Worm (Caenorhabditis elegans) whole organism, L1 larva: ENCODE data around the gene lgc-38.

Experiments used
- C04F5.9 ChIP-seq: sonication (generic microtip); optimal IDR thresholded peaks from 2 replicates; lab custom pipeline; 2016; ENCODE audit warnings: missing genetic modification characterization, missing compliant biosample characterization
- C16A3.4 ChIP-seq: fragments of 150-350 bp; optimal IDR thresholded peaks from 2 replicates; lab custom pipeline; 2014; ENCODE audit warnings: missing biosample characterization, missing genetic modification characterization
- F16B12.6 ChIP-seq: fragments of 150-350 bp; optimal IDR thresholded peaks from 2 replicates; lab custom pipeline; 2014; ENCODE audit warnings: missing biosample characterization, missing genetic modification characterization
- aly-2 ChIP-seq: fragments of 150-350 bp; optimal IDR thresholded peaks from 2 replicates; lab custom pipeline; 2014; ENCODE audit warnings: missing biosample characterization, missing genetic modification characterization
- ama-1 ChIP-seq: fragments of 150-350 bp; optimal IDR thresholded peaks from 2 replicates; lab custom pipeline; 2014
- blmp-1 ChIP-seq: fragments of 150-350 bp; optimal IDR thresholded peaks from 2 replicates; lab custom pipeline; 2014; ENCODE audit warnings: missing biosample characterization, missing genetic modification characterization
- ceh-63 ChIP-seq: fragments of 200-800 bp; sonication (Bioruptor generic); optimal IDR thresholded peaks from 2 replicates; lab custom pipeline; 2018; ENCODE audit warnings: mild to moderate bottlenecking, missing genetic modification characterization, missing compliant biosample characterization
- ceh-8 ChIP-seq: fragments of 200-800 bp; sonication (Bioruptor generic); optimal IDR thresholded peaks from 2 replicates; lab custom pipeline; 2018; ENCODE audit warnings: mild to moderate bottlenecking, missing genetic modification characterization, moderate library complexity, missing compliant biosample characterization
- ceh-82 ChIP-seq, 3 experiments: fragments of 150-350 bp in 1 of 3; sonication (generic microtip) in 2 of 3; optimal IDR thresholded peaks; 2 replicates each; lab custom pipeline; 2014 to 2017; ENCODE audit warnings: missing biosample characterization in 3 of 3, missing genetic modification characterization in 3 of 3
- dpl-1 ChIP-seq, 3 experiments: fragments of 150-350 bp in 2 of 3; sonication (generic microtip) in 1 of 3; optimal IDR thresholded peaks; 2 replicates each; lab custom pipeline; 2014 to 2017; ENCODE audit warnings: missing biosample characterization in 3 of 3, missing genetic modification characterization in 3 of 3, missing genetic modification reagents in 3 of 3
- dsc-1 ChIP-seq: sonication (generic microtip); optimal IDR thresholded peaks from 2 replicates; lab custom pipeline; 2016; ENCODE audit warnings: mild to moderate bottlenecking, missing genetic modification characterization, missing compliant biosample characterization
- efl-1 ChIP-seq, 4 experiments: fragments of 150-350 bp; optimal IDR thresholded peaks in 3 of 4; peaks in 1 of 4; 1 replicate in 1 of 4; 2 replicates in 3 of 4; lab custom pipeline; 2014; ENCODE audit warnings: missing biosample characterization in 2 of 4, missing genetic modification characterization in 2 of 4, missing genetic modification reagents in 2 of 4
- efl-3 ChIP-seq: fragments of 200-800 bp; sonication (Bioruptor generic); optimal IDR thresholded peaks from 2 replicates; lab custom pipeline; 2018; ENCODE audit warnings: mild to moderate bottlenecking, missing genetic modification characterization, missing compliant biosample characterization
- egl-27 ChIP-seq, 2 experiments: fragments of 150-350 bp in 1 of 2; sonication (generic microtip); optimal IDR thresholded peaks; 3 replicates each; lab custom pipeline; 2017 to 2018; ENCODE audit warnings: missing biosample characterization in 2 of 2, missing genetic modification characterization in 2 of 2, missing genetic modification reagents in 2 of 2
- elt-2 ChIP-seq: sonication (generic microtip); optimal IDR thresholded peaks from 2 replicates; lab custom pipeline; 2016; ENCODE audit warnings: missing genetic modification characterization, mild to moderate bottlenecking, inconsistent platforms, missing compliant biosample characterization, missing genetic modification reagents
- ets-5 ChIP-seq: fragments of 200-800 bp; sonication (Bioruptor generic); IDR thresholded peaks from 2 replicates; pipeline ENCODE4 v1.3.6; 2022; ENCODE audit warnings: missing genetic modification characterization, missing compliant biosample characterization
- fkh-10 ChIP-seq: sonication (generic microtip); optimal IDR thresholded peaks from 2 replicates; lab custom pipeline; 2017; ENCODE audit warnings: missing biosample characterization, missing genetic modification reagents, missing genetic modification characterization
- fkh-8 ChIP-seq: sonication (generic microtip); optimal IDR thresholded peaks from 2 replicates; lab custom pipeline; 2016; ENCODE audit warnings: mild to moderate bottlenecking, missing genetic modification characterization, missing compliant biosample characterization
- hlh-17 ChIP-seq: fragments of 200-800 bp; sonication (Bioruptor generic); optimal IDR thresholded peaks from 2 replicates; lab custom pipeline; 2018; ENCODE audit warnings: missing genetic modification characterization, mild to moderate bottlenecking, missing compliant biosample characterization, moderate library complexity, borderline replicate concordance
- irx-1 ChIP-seq: sonication (generic microtip); optimal IDR thresholded peaks from 2 replicates; lab custom pipeline; 2016; ENCODE audit warnings: missing genetic modification characterization, missing compliant biosample characterization
- lin-14 ChIP-seq: fragments of 200-800 bp; sonication (Bioruptor generic); optimal IDR thresholded peaks from 2 replicates; lab custom pipeline; 2018; ENCODE audit warnings: mild to moderate bottlenecking, missing genetic modification characterization, moderate library complexity, missing compliant biosample characterization
- lin-15B ChIP-seq: fragments of 150-350 bp; sonication (generic microtip); optimal IDR thresholded peaks from 3 replicates; lab custom pipeline; 2014; ENCODE audit warnings: missing biosample characterization, missing genetic modification characterization
- lin-35 ChIP-seq, 2 experiments: fragments of 150-350 bp; optimal IDR thresholded peaks; 2 replicates each; lab custom pipeline; 2014; ENCODE audit warnings: missing biosample characterization in 2 of 2, missing genetic modification characterization in 2 of 2, missing genetic modification reagents in 2 of 2
- lsy-2 ChIP-seq, 2 experiments: fragments of 150-350 bp; optimal IDR thresholded peaks; 2 replicates each; lab custom pipeline; 2014; ENCODE audit warnings: missing biosample characterization in 2 of 2, missing genetic modification characterization in 2 of 2
- mdl-1 ChIP-seq, 2 experiments: fragments of 150-350 bp; optimal IDR thresholded peaks; 2 replicates each; lab custom pipeline; 2014 to 2017; ENCODE audit warnings: missing biosample characterization in 2 of 2, missing genetic modification characterization in 2 of 2, inconsistent platforms in 1 of 2
- mef-2 ChIP-seq: fragments of 150-350 bp; optimal IDR thresholded peaks from 2 replicates; lab custom pipeline; 2014; ENCODE audit warnings: missing biosample characterization, missing genetic modification characterization
- mep-1 ChIP-seq: fragments of 150-350 bp; optimal IDR thresholded peaks from 2 replicates; lab custom pipeline; 2014; ENCODE audit warnings: missing biosample characterization, missing genetic modification characterization
- nhr-11 ChIP-seq: fragments of 150-350 bp; optimal IDR thresholded peaks from 2 replicates; lab custom pipeline; 2014; ENCODE audit warnings: missing biosample characterization, missing genetic modification characterization
- nhr-12 ChIP-seq: sonication (generic microtip); optimal IDR thresholded peaks from 2 replicates; lab custom pipeline; 2017; ENCODE audit warnings: missing biosample characterization, missing genetic modification characterization
- nhr-19 ChIP-seq: fragments of 200-800 bp; sonication (Bioruptor generic); conservative IDR thresholded peaks from 2 replicates; pipeline ENCODE4 v1.3.6; 2022; ENCODE audit warnings: missing genetic modification characterization, missing compliant biosample characterization
- nhr-20 ChIP-seq: sonication (generic microtip); optimal IDR thresholded peaks from 2 replicates; lab custom pipeline; 2016; ENCODE audit warnings: mild to moderate bottlenecking, missing genetic modification characterization, missing compliant biosample characterization
- nhr-28 ChIP-seq: fragments of 150-350 bp; optimal IDR thresholded peaks from 2 replicates; lab custom pipeline; 2014; ENCODE audit warnings: missing biosample characterization, missing genetic modification characterization
- nhr-47 ChIP-seq: sonication (generic microtip); optimal IDR thresholded peaks from 2 replicates; lab custom pipeline; 2016; ENCODE audit warnings: mild to moderate bottlenecking, missing genetic modification characterization, moderate library complexity, missing compliant biosample characterization
- nhr-71 ChIP-seq: sonication (generic microtip); optimal IDR thresholded peaks from 2 replicates; lab custom pipeline; 2016; ENCODE audit warnings: mild to moderate bottlenecking, missing genetic modification characterization, moderate library complexity, missing compliant biosample characterization
- nhr-76 ChIP-seq: sonication (generic microtip); optimal IDR thresholded peaks from 2 replicates; lab custom pipeline; 2017; ENCODE audit warnings: missing biosample characterization, missing genetic modification characterization
- nhr-84 ChIP-seq: sonication (generic microtip); optimal IDR thresholded peaks from 2 replicates; lab custom pipeline; 2017; ENCODE audit warnings: missing biosample characterization, missing genetic modification characterization
- nhr-90 ChIP-seq: sonication (generic microtip); optimal IDR thresholded peaks from 2 replicates; lab custom pipeline; 2016; ENCODE audit warnings: mild to moderate bottlenecking, missing genetic modification characterization, missing compliant biosample characterization; ENCODE audit not compliant: poor library complexity
- rnt-1 ChIP-seq: sonication (generic microtip); optimal IDR thresholded peaks from 2 replicates; lab custom pipeline; 2016; ENCODE audit warnings: mild to moderate bottlenecking, missing genetic modification characterization, moderate library complexity, missing compliant biosample characterization
- skn-1 ChIP-seq: fragments of 150-350 bp; optimal IDR thresholded peaks from 2 replicates; lab custom pipeline; 2014; ENCODE audit warnings: missing biosample characterization, missing genetic modification characterization
- snu-23 ChIP-seq: sonication (generic microtip); optimal IDR thresholded peaks from 2 replicates; lab custom pipeline; 2016; ENCODE audit warnings: missing genetic modification characterization, missing compliant biosample characterization
- sox-4 ChIP-seq: sonication (generic microtip); optimal IDR thresholded peaks from 2 replicates; lab custom pipeline; 2016; ENCODE audit warnings: missing genetic modification characterization, missing compliant biosample characterization
- unc-62 ChIP-seq: fragments of 150-350 bp; optimal IDR thresholded peaks from 2 replicates; lab custom pipeline; 2014; ENCODE audit warnings: missing biosample characterization, missing genetic modification reagents, missing genetic modification characterization
- unc-86 ChIP-seq: sonication (generic microtip); optimal IDR thresholded peaks from 2 replicates; lab custom pipeline; 2016; ENCODE audit warnings: missing genetic modification characterization, missing compliant biosample characterization
- vab-15 ChIP-seq: sonication (generic microtip); optimal IDR thresholded peaks from 2 replicates; lab custom pipeline; 2017; ENCODE audit warnings: missing genotype, mild to moderate bottlenecking, missing genetic modification characterization, missing compliant biosample characterization
- zip-4 ChIP-seq: fragments of 200-800 bp; sonication (Bioruptor generic); optimal IDR thresholded peaks from 2 replicates; lab custom pipeline; 2018; ENCODE audit warnings: mild to moderate bottlenecking, missing genetic modification characterization, moderate library complexity, missing compliant biosample characterization

lgc-38 gene

ce11 chrIII:7013764-7014163, 4.8 kb downstream of the lgc-38 start:
- no peak for TF ChIP-seq dsc-1 (tag; lab: Kevin White, UChicago)
- TF ChIP-seq lsy-2 (tag; optimal IDR thresholded peaks at IDR 0.05; lab: Kevin White, UChicago) = no peak
- no peak for TF ChIP-seq vab-15
- TF ChIP-seq nhr-90 (tag; lab: Kevin White, UChicago) = no peak
- TF ChIP-seq lin-15B (tag; lab: Kevin White, UChicago) = no peak
- no peak for TF ChIP-seq C16A3.4
- no peak for TF ChIP-seq ets-5 (GFP tag; lab: Robert Waterston, UW)
- no peak for TF ChIP-seq efl-3 (GFP tag; lab: Kevin White, UChicago)
- TF ChIP-seq sox-4 (tag; lab: Kevin White, UChicago) = no peak
- TF ChIP-seq nhr-76 (tag; lab: Kevin White, UChicago) = no peak
- no peak for TF ChIP-seq egl-27 (tag; optimal IDR thresholded peaks at IDR 0.05; lab: Kevin White, UChicago)

- no peak for TF ChIP-seq ceh-82 (tag; optimal IDR thresholded peaks at IDR 0.05; lab: Kevin White, UChicago)
- TF ChIP-seq nhr-71 = no peak
- TF ChIP-seq unc-62 = no peak
- no peak for TF ChIP-seq dpl-1 (GFP tag; optimal IDR thresholded peaks at IDR 0.05; lab: Kevin White, UChicago)
- no peak for TF ChIP-seq zip-4 (GFP tag; lab: Kevin White, UChicago)
- no peak for TF ChIP-seq mdl-1 (tag; optimal IDR thresholded peaks at IDR 0.05; lab: Kevin White, UChicago)
- TF ChIP-seq nhr-12 (tag; lab: Kevin White, UChicago) = no peak
- no peak for TF ChIP-seq nhr-84 (tag; lab: Kevin White, UChicago)
- TF ChIP-seq nhr-11 (tag; lab: Kevin White, UChicago) = no peak
- no peak for TF ChIP-seq ets-5 (GFP tag; lab: Robert Waterston, UW)
- no peak for TF ChIP-seq ceh-63 (GFP tag; lab: Kevin White, UChicago)
- no peak for TF ChIP-seq rnt-1 (tag; lab: Kevin White, UChicago)
- TF ChIP-seq mep-1 = no peak
- TF ChIP-seq, all 84 proteins: peak for 0
These were observed 10.8 kb downstream of the lgc-38 start for ce11 chrIII:7019724-7020123.

- no peak for TF ChIP-seq ceh-8 (GFP tag; lab: Kevin White, UChicago)
- TF ChIP-seq irx-1 (tag; lab: Kevin White, UChicago) = no peak
- no peak for TF ChIP-seq fkh-8
- no peak for TF ChIP-seq ama-1 (lab: Kevin White, UChicago)
- no peak for TF ChIP-seq lsy-2 (tag; optimal IDR thresholded peaks at IDR 0.05; lab: Kevin White, UChicago)
- TF ChIP-seq egl-27 (tag; optimal IDR thresholded peaks at IDR 0.05; lab: Kevin White, UChicago) = no peak
- TF ChIP-seq mdl-1 (tag; optimal IDR thresholded peaks at IDR 0.05; lab: Kevin White, UChicago) = no peak
- no peak for TF ChIP-seq F16B12.6 (tag; lab: Kevin White, UChicago)
- no peak for TF ChIP-seq nhr-28 (tag; lab: Kevin White, UChicago)
- TF ChIP-seq mef-2 (tag; lab: Kevin White, UChicago) = no peak
- no peak for TF ChIP-seq aly-2 (tag; lab: Kevin White, UChicago)
- TF ChIP-seq lin-14 (GFP tag; lab: Kevin White, UChicago) = no peak
- no peak for TF ChIP-seq blmp-1 (tag; lab: Kevin White, UChicago)
- TF ChIP-seq nhr-90 (tag; lab: Kevin White, UChicago) = no peak
- TF ChIP-seq nhr-84 (tag; lab: Kevin White, UChicago) = no peak
- no peak for TF ChIP-seq skn-1 (tag; lab: Kevin White, UChicago)
These were observed 11.6 kb downstream of the lgc-38 start, which contains the start of gene col-8 for ce11 chrIII:7020500-7020899. TSS of gene col-8 (minus strand) at chrIII:7020600.

- no peak for TF ChIP-seq elt-2 (tag; lab: Kevin White, UChicago)
- peak; percentile 31 for TF ChIP-seq C04F5.9 (tag; lab: Kevin White, UChicago)
- peak; percentile 52 for TF ChIP-seq rnt-1 (tag; lab: Kevin White, UChicago)
- no peak for TF ChIP-seq hlh-17 (GFP tag; lab: Kevin White, UChicago)
- TF ChIP-seq efl-1 (optimal IDR thresholded peaks at IDR 0.05; lab: Kevin White, UChicago) = peak; percentile 77 to 79
- TF ChIP-seq efl-1 (GFP tag; optimal IDR thresholded peaks at IDR 0.05 in 1 of 2; lab: Kevin White, UChicago) = peak; percentile 74 to 96
- peak; percentile 75 for TF ChIP-seq lin-15B (tag; lab: Kevin White, UChicago)
- peak; percentile 66 for TF ChIP-seq nhr-47 (tag; lab: Kevin White, UChicago)
- peak; percentile 22 for TF ChIP-seq fkh-10 (GFP tag; lab: Kevin White, UChicago)
- TF ChIP-seq ceh-82 (tag; optimal IDR thresholded peaks at IDR 0.05; lab: Kevin White, UChicago) = peak in 2 of 3 experiments; percentile 25 to 62
- peak; percentile 55 for TF ChIP-seq nhr-20
- peak; percentile 42 for TF ChIP-seq fkh-8
- TF ChIP-seq nhr-19 = peak; percentile 47
- peak; percentile 55 for TF ChIP-seq C16A3.4
- peak; percentile 35 for TF ChIP-seq unc-86 (tag; lab: Kevin White, UChicago)
- peak; percentile 69 for TF ChIP-seq nhr-71
- TF ChIP-seq mep-1 = peak; percentile 61
- peak; percentile 70 to 77 for TF ChIP-seq lin-35 (GFP tag; optimal IDR thresholded peaks at IDR 0.05; lab: Kevin White, UChicago)
- TF ChIP-seq snu-23 (GFP tag; lab: Kevin White, UChicago) = peak; percentile 70
These were observed 12.3 kb downstream of the lgc-38 start, which contains the start of gene rfl-1 for ce11 chrIII:7021156-7021637. TSS of gene rfl-1 (plus strand) at chrIII:7021206.
